Worm (Caenorhabditis elegans): Measurements from ENCODE around the gene W09G12.8.

DNA sequence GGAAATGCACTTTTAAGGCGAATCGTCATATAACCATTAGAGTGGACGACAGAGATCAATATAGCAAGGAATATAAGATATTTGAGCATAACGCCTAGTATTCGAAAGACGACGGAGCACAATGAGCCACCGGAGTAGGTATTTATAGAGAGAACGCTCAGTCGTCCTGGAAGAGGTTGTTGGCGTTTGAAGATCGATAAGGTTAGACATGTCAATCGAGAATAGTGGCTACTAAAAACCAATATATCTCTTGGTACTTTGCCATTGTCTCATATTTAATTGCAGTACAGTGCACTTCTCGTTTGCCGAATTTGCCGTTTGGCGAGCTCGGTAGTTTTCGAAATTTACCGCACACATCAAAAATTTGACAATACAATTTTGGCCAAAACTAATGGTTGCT lies 18.0 kb upstream of the W09G12.8 start, which contains the start of gene dsl-1:
- TF ChIP-seq mep-1 (tag; optimal IDR thresholded peaks at IDR 0.05): no peak
- no peak for TF ChIP-seq lir-3 (tag; optimal IDR thresholded peaks at IDR 0.05; ENCODE audit: poor library complexity)
- TF ChIP-seq elt-3 (tag; optimal IDR thresholded peaks at IDR 0.05): no peak
- no peak for TF ChIP-seq snpc-4 (tag; optimal IDR thresholded peaks at IDR 0.05)
- no peak for TF ChIP-seq lin-13 (GFP tag; optimal IDR thresholded peaks at IDR 0.05)
- no peak for TF ChIP-seq blmp-1 (tag; optimal IDR thresholded peaks at IDR 0.05)
- no peak for TF ChIP-seq swsn-7 (tag; optimal IDR thresholded peaks at IDR 0.05)
- TF ChIP-seq aly-2 (tag; optimal IDR thresholded peaks at IDR 0.05): no peak
- TF ChIP-seq sptf-1 (tag; optimal IDR thresholded peaks at IDR 0.05): no peak
- no peak for TF ChIP-seq jun-1 (tag; optimal IDR thresholded peaks at IDR 0.05)
- TF ChIP-seq unc-130 (tag; optimal IDR thresholded peaks at IDR 0.05): no peak
- TF ChIP-seq hlh-4 (tag; optimal IDR thresholded peaks at IDR 0.05): no peak
- no peak for TF ChIP-seq nhr-237 (tag; optimal IDR thresholded peaks at IDR 0.05)
